Fruit fly (Drosophila melanogaster) whole organism, embryonic: ENCODE data around the gene Mgat4b.
A peak's percentile ranks its signal among the peaks of the same experiment; 100 is the strongest.

ENCODE experiments used
- CG10274 ChIP-seq: fragments of 200-800 bp; sonication (Bioruptor generic); optimal IDR thresholded peaks from 3 replicates; lab custom pipeline; 2017; ENCODE audit warnings: missing biosample characterization, mild to moderate bottlenecking, missing genetic modification characterization
- CG11696 ChIP-seq: fragments of 200-800 bp; sonication (Bioruptor generic); IDR thresholded peaks from 2 replicates; pipeline ENCODE4 v1.3.6; 2022; ENCODE audit warnings: missing biosample characterization, missing genetic modification characterization
- CG13775 ChIP-seq: fragments of 200-800 bp; sonication (Bioruptor generic); optimal IDR thresholded peaks from 3 replicates; lab custom pipeline; 2017; ENCODE audit warnings: missing biosample characterization, mild to moderate bottlenecking, missing genetic modification characterization
- CG14667 ChIP-seq: fragments of 200-800 bp; sonication (Bioruptor generic); IDR thresholded peaks from 2 replicates; pipeline ENCODE4 v1.3.6; 2022; ENCODE audit warnings: missing biosample characterization, missing genetic modification characterization
- CG15601 ChIP-seq: fragments of 200-800 bp; sonication (Bioruptor generic); optimal IDR thresholded peaks from 3 replicates; lab custom pipeline; 2019; ENCODE audit warnings: missing biosample characterization, mild to moderate bottlenecking, missing genetic modification characterization, moderate library complexity
- CG1602 ChIP-seq: fragments of 200-800 bp; sonication (Bioruptor generic); optimal IDR thresholded peaks from 3 replicates; lab custom pipeline; 2016; ENCODE audit warnings: missing biosample characterization, missing genetic modification characterization
- CG16815 ChIP-seq: fragments of 200-800 bp; sonication (Bioruptor generic); optimal IDR thresholded peaks from 3 replicates; lab custom pipeline; 2017; ENCODE audit warnings: missing biosample characterization, mild to moderate bottlenecking, missing genetic modification characterization
- CG17829 ChIP-seq: fragments of 200-800 bp; optimal IDR thresholded peaks from 2 replicates; lab custom pipeline; 2019; ENCODE audit warnings: missing biosample characterization, mild to moderate bottlenecking, missing genetic modification characterization, moderate library complexity
- CG17912 ChIP-seq: fragments of 200-800 bp; sonication (Bioruptor generic); optimal IDR thresholded peaks from 2 replicates; lab custom pipeline; 2018; ENCODE audit warnings: missing biosample characterization, mild to moderate bottlenecking, missing genetic modification characterization
- CG2678 ChIP-seq: fragments of 200-800 bp; sonication (Bioruptor generic); optimal IDR thresholded peaks from 3 replicates; lab custom pipeline; 2019; ENCODE audit warnings: missing biosample characterization, mild to moderate bottlenecking, missing genetic modification characterization, moderate library complexity
- CG2875 ChIP-seq: fragments of 200-800 bp; sonication (Bioruptor generic); optimal IDR thresholded peaks from 2 replicates; lab custom pipeline; 2017; ENCODE audit warnings: missing biosample characterization, mild to moderate bottlenecking, missing genetic modification characterization, missing genetic modification reagents
- CG2889 ChIP-seq: fragments of 200-800 bp; sonication (Bioruptor generic); IDR thresholded peaks from 3 replicates; pipeline ENCODE4 v1.3.6; 2022; ENCODE audit warnings: missing biosample characterization, missing genetic modification characterization
- CG31224 ChIP-seq: fragments of 200-800 bp; sonication (Bioruptor generic); IDR thresholded peaks from 2 replicates; pipeline ENCODE4 v1.3.6; 2022; ENCODE audit warnings: missing biosample characterization, missing genetic modification characterization
- CG3995 ChIP-seq: fragments of 200-800 bp; sonication (Bioruptor generic); optimal IDR thresholded peaks from 3 replicates; lab custom pipeline; 2016; ENCODE audit warnings: missing biosample characterization, missing genetic modification characterization
- CG4854 ChIP-seq: fragments of 200-800 bp; sonication (Bioruptor generic); optimal IDR thresholded peaks from 2 replicates; lab custom pipeline; 2016; ENCODE audit warnings: missing biosample characterization, missing genetic modification characterization, inconsistent platforms
- CG8924 ChIP-seq: fragments of 200-800 bp; optimal IDR thresholded peaks from 3 replicates; lab custom pipeline; 2019; ENCODE audit warnings: missing biosample characterization, mild to moderate bottlenecking, missing genetic modification characterization, moderate library complexity
- CG8944 ChIP-seq: fragments of 200-800 bp; sonication (Bioruptor generic); optimal IDR thresholded peaks from 3 replicates; lab custom pipeline; 2016; ENCODE audit warnings: missing biosample characterization, missing genetic modification characterization
- CG9797 ChIP-seq: fragments of 200-800 bp; sonication (Bioruptor generic); optimal IDR thresholded peaks from 3 replicates; lab custom pipeline; 2018; ENCODE audit warnings: missing biosample characterization, mild to moderate bottlenecking, missing genetic modification characterization
- CoRest ChIP-seq: fragments of 200-800 bp; sonication (Bioruptor generic); optimal IDR thresholded peaks from 3 replicates; lab custom pipeline; 2018; ENCODE audit warnings: missing biosample characterization, mild to moderate bottlenecking, missing genetic modification characterization, moderate library complexity
- Gsc ChIP-seq: fragments of 200-800 bp; sonication (Bioruptor generic); IDR thresholded peaks from 2 replicates; pipeline ENCODE4 v1.3.6; 2022; ENCODE audit warnings: missing biosample characterization, missing genetic modification characterization
- H2.0 ChIP-seq: fragments of 200-800 bp; sonication (Bioruptor generic); IDR thresholded peaks from 2 replicates; pipeline ENCODE4 v1.3.6; 2022; ENCODE audit warnings: missing biosample characterization, missing genetic modification characterization
- Kr ChIP-seq: fragments of 200-800 bp; sonication (Bioruptor generic); optimal IDR thresholded peaks from 2 replicates; lab custom pipeline; 2017; ENCODE audit warnings: missing biosample characterization, mild to moderate bottlenecking, missing genetic modification characterization
- MESR4 ChIP-seq: fragments of 200-800 bp; sonication (Bioruptor generic); optimal IDR thresholded peaks from 2 replicates; lab custom pipeline; 2018; ENCODE audit warnings: missing biosample characterization, mild to moderate bottlenecking, missing genetic modification characterization, moderate library complexity
- Max ChIP-seq: fragments of 200-800 bp; sonication (Bioruptor generic); optimal IDR thresholded peaks from 2 replicates; lab custom pipeline; 2016; ENCODE audit warnings: missing biosample characterization, mild to moderate bottlenecking, missing genetic modification characterization
- YL-1 ChIP-seq: fragments of 200-800 bp; sonication (Bioruptor generic); optimal IDR thresholded peaks from 3 replicates; lab custom pipeline; 2017; ENCODE audit warnings: missing biosample characterization, mild to moderate bottlenecking, missing genetic modification characterization
- ato ChIP-seq: fragments of 200-800 bp; sonication (Bioruptor generic); IDR thresholded peaks from 2 replicates; pipeline ENCODE4 v1.3.6; 2022; ENCODE audit warnings: missing biosample characterization, missing genetic modification characterization; ENCODE audit not compliant: partially characterized antibody
- bcd ChIP-seq: fragments of 200-800 bp; sonication (Bioruptor generic); optimal IDR thresholded peaks from 2 replicates; lab custom pipeline; 2017; ENCODE audit warnings: missing biosample characterization, mild to moderate bottlenecking, missing genetic modification characterization
- bowl ChIP-seq: fragments of 200-800 bp; sonication (Bioruptor generic); IDR thresholded peaks from 2 replicates; pipeline ENCODE4 v1.3.6; 2022; ENCODE audit warnings: missing biosample characterization, missing genetic modification characterization
- cato ChIP-seq: fragments of 200-800 bp; sonication (Bioruptor generic); optimal IDR thresholded peaks from 2 replicates; lab custom pipeline; 2016; ENCODE audit warnings: missing biosample characterization, missing genetic modification characterization, borderline replicate concordance
- crol ChIP-seq: fragments of 200-800 bp; sonication (Bioruptor generic); IDR thresholded peaks from 2 replicates; pipeline ENCODE4 v1.3.6; 2022; ENCODE audit warnings: missing biosample characterization, missing genetic modification characterization
- eve ChIP-seq, 2 experiments: fragments of >200 bp; optimal IDR thresholded peaks; 2 replicates each; lab custom pipeline; 2017; ENCODE audit warnings: missing biosample characterization in 2 of 2, missing genetic modification characterization in 2 of 2
- gsb-n ChIP-seq: fragments of 200-800 bp; sonication (Bioruptor generic); optimal IDR thresholded peaks from 3 replicates; lab custom pipeline; 2018; ENCODE audit warnings: missing biosample characterization, mild to moderate bottlenecking, missing genetic modification characterization
- her ChIP-seq: fragments of 200-800 bp; sonication (Bioruptor generic); optimal IDR thresholded peaks from 2 replicates; lab custom pipeline; 2016; ENCODE audit warnings: missing biosample characterization, missing genetic modification characterization
- lbe ChIP-seq: fragments of 200-800 bp; sonication (Bioruptor generic); optimal IDR thresholded peaks from 2 replicates; lab custom pipeline; 2016; ENCODE audit warnings: missing biosample characterization, mild to moderate bottlenecking, missing genetic modification characterization
- lilli ChIP-seq: fragments of 200-800 bp; sonication (Bioruptor generic); optimal IDR thresholded peaks from 3 replicates; lab custom pipeline; 2016; ENCODE audit warnings: missing biosample characterization, missing genetic modification characterization
- nom ChIP-seq: fragments of 200-800 bp; sonication (Bioruptor generic); optimal IDR thresholded peaks from 2 replicates; lab custom pipeline; 2017; ENCODE audit warnings: missing biosample characterization, missing genetic modification characterization, mild to moderate bottlenecking, moderate library complexity, missing genetic modification reagents
- otp ChIP-seq: fragments of 200-800 bp; sonication (Bioruptor generic); IDR thresholded peaks from 3 replicates; pipeline ENCODE4, ENCODE4 v1.3.6; 2022; ENCODE audit warnings: missing biosample characterization, missing genetic modification characterization
- run ChIP-seq: fragments of 200-800 bp; sonication (Bioruptor generic); optimal IDR thresholded peaks from 3 replicates; lab custom pipeline; 2018; ENCODE audit warnings: missing biosample characterization, mild to moderate bottlenecking, missing genetic modification characterization
- slbo ChIP-seq: fragments of 200-800 bp; sonication (Bioruptor generic); IDR thresholded peaks from 2 replicates; pipeline ENCODE4 v1.3.6; 2022; ENCODE audit warnings: missing biosample characterization, missing genetic modification characterization
- so ChIP-seq: fragments of 200-800 bp; sonication (Bioruptor generic); IDR thresholded peaks from 3 replicates; pipeline ENCODE4 v1.3.6; 2022; ENCODE audit warnings: missing biosample characterization, missing genetic modification characterization
- ssp ChIP-seq: fragments of 200-800 bp; sonication (Bioruptor generic); IDR thresholded peaks from 2 replicates; pipeline ENCODE4 v1.3.6; 2022; ENCODE audit warnings: missing biosample characterization, missing genetic modification characterization
- sug ChIP-seq: fragments of 200-800 bp; optimal IDR thresholded peaks from 2 replicates; lab custom pipeline; 2019; ENCODE audit warnings: missing biosample characterization, mild to moderate bottlenecking, missing genetic modification characterization, moderate library complexity
- tap ChIP-seq: fragments of 200-800 bp; optimal IDR thresholded peaks from 3 replicates; lab custom pipeline; 2019; ENCODE audit warnings: missing biosample characterization, mild to moderate bottlenecking, missing genetic modification characterization, moderate library complexity
- tgo ChIP-seq: fragments of 200-800 bp; sonication (Bioruptor generic); IDR thresholded peaks from 3 replicates; pipeline ENCODE4 v1.3.6; 2022; ENCODE audit warnings: missing biosample characterization, missing genetic modification characterization
- tin ChIP-seq: fragments of 200-800 bp; sonication (Bioruptor generic); optimal IDR thresholded peaks from 3 replicates; lab custom pipeline; 2016; ENCODE audit warnings: missing biosample characterization, missing genetic modification characterization
- tll ChIP-seq, 2 experiments: fragments of 200-800 bp in 1 of 2; fragments of >200 bp in 1 of 2; sonication (Bioruptor generic) in 1 of 2; optimal IDR thresholded peaks; 2 replicates each; lab custom pipeline; 2017 to 2019; ENCODE audit warnings: missing biosample characterization in 2 of 2, missing genetic modification characterization in 2 of 2, mild to moderate bottlenecking in 1 of 2, moderate library complexity in 1 of 2
- unc-4 ChIP-seq: fragments of 200-800 bp; sonication (Bioruptor generic); IDR thresholded peaks from 2 replicates; pipeline ENCODE4 v1.3.6; 2022; ENCODE audit warnings: missing biosample characterization, missing genetic modification characterization; ENCODE audit not compliant: partially characterized antibody
- z ChIP-seq: fragments of 200-800 bp; sonication (Bioruptor generic); IDR thresholded peaks from 3 replicates; pipeline ENCODE4 v1.3.6; 2022; ENCODE audit warnings: missing biosample characterization, missing genetic modification characterization
- zf30C ChIP-seq: fragments of 200-800 bp; sonication (Bioruptor generic); optimal IDR thresholded peaks from 3 replicates; lab custom pipeline; 2018; ENCODE audit warnings: missing biosample characterization, mild to moderate bottlenecking, missing genetic modification characterization

Gene Mgat4b

dm6 chr3L:14775711-14776660 is 6.9 kb upstream of the Mgat4b start, which contains the start of gene mop (continued):
- TF ChIP-seq CG16815 (GFP tag; lab: Kevin White, UChicago) (no peak), CG8924 (tag; lab: Kevin White, UChicago) (peak; percentile 67), unc-4 (peak; percentile 68), H2.0 (GFP tag; lab: Robert Waterston, UW) (peak; percentile 56), ato (GFP tag; lab: Robert Waterston, UW) (no peak), Kr (GFP tag; lab: Kevin White, UChicago) (no peak), gsb-n (tag; lab: Kevin White, UChicago) (no peak), tin (GFP tag; lab: Kevin White, UChicago) (peak; percentile 45), zf30C (GFP tag; lab: Kevin White, UChicago) (no peak), tgo (peak; percentile 67; the same call in 2 of the 3 replicates), so (no peak), bowl (no peak), tap (tag; lab: Kevin White, UChicago) (no peak), CG10274 (no peak), crol (GFP tag; lab: Robert Waterston, UW) (peak; percentile 53), CG3995 (GFP tag; lab: Kevin White, UChicago) (peak; percentile 13), CG31224 (GFP tag; lab: Robert Waterston, UW) (peak; percentile 27; the same call in 1 of the 2 replicates), bcd (GFP tag; lab: Kevin White, UChicago) (no peak), CG1602 (GFP tag; lab: Kevin White, UChicago) (no peak), lilli (GFP tag; lab: Kevin White, UChicago) (peak; percentile 32), CG17912 (GFP tag; lab: Kevin White, UChicago) (no peak), ssp (GFP tag; lab: Robert Waterston, UW) (no peak), tll (GFP tag; optimal IDR thresholded peaks at IDR 0.05; lab: Kevin White, UChicago) (no peak), YL-1 (peak; percentile 57), CoRest (tag; lab: Kevin White, UChicago) (peak; percentile 12), her (GFP tag; lab: Kevin White, UChicago) (peak; percentile 0), CG2678 (tag; lab: Kevin White, UChicago) (no peak), lbe (GFP tag; lab: Kevin White, UChicago) (no peak), otp (GFP tag; lab: Robert Waterston, UW) (no peak), eve (GFP tag; optimal IDR thresholded peaks at IDR 0.05; lab: Kevin White, UChicago) (no peak), MESR4 (GFP tag; lab: Kevin White, UChicago) (peak; percentile 93), CG14667 (GFP tag; lab: Robert Waterston, UW) (peak; percentile 36; the same call in 1 of the 2 replicates), CG15601 (no peak), CG2889 (GFP tag; lab: Robert Waterston, UW) (0 out of 3 replicates have a peak, but pooled peaks have one; percentile 19), CG9797 (GFP tag; lab: Kevin White, UChicago) (peak; percentile 63), nom (GFP tag; lab: Kevin White, UChicago) (no peak), Max (GFP tag; lab: Kevin White, UChicago) (no peak), CG13775 (peak; percentile 21), CG2875 (GFP tag; lab: Kevin White, UChicago) (no peak), slbo (GFP tag; lab: Robert Waterston, UW) (peak; percentile 63), cato (GFP tag; lab: Kevin White, UChicago) (peak; percentile 2), CG11696 (peak; percentile 43; the same call in 1 of the 2 replicates), CG8944 (GFP tag; lab: Kevin White, UChicago) (no peak), sug (tag; lab: Kevin White, UChicago) (no peak), CG4854 (GFP tag; lab: Kevin White, UChicago) (no peak), z (no peak), Gsc (GFP tag; lab: Robert Waterston, UW) (no peak), run (tag; lab: Kevin White, UChicago) (no peak), CG17829 (tag; lab: Kevin White, UChicago) (peak; percentile 41)
